Worm (Caenorhabditis elegans): ENCODE data around the gene unc-34.
A peak's percentile ranks its signal among the peaks of the same experiment; 100 is the strongest.

unc-34 gene

ce11 chrV:1013637-1014036 lies 31.1 kb downstream of the unc-34 start:
- TF ChIP-seq ztf-16 (tag; optimal IDR thresholded peaks at IDR 0.05) (no peak), ceh-34 (tag; optimal IDR thresholded peaks at IDR 0.05) (no peak), odd-2 (tag; optimal IDR thresholded peaks at IDR 0.05) (no peak), mec-3 (tag; optimal IDR thresholded peaks at IDR 0.05; ENCODE audit: borderline replicate concordance) (no peak), che-1 (tag; optimal IDR thresholded peaks at IDR 0.05) (no peak), dmd-4 (tag; optimal IDR thresholded peaks at IDR 0.05; ENCODE audit: borderline replicate concordance) (no peak), hlh-8 (tag; optimal IDR thresholded peaks at IDR 0.05) (no peak)

- peak; percentile 93 for TF ChIP-seq nfya-1 (tag; optimal IDR thresholded peaks at IDR 0.05)
- TF ChIP-seq unc-86 (tag; optimal IDR thresholded peaks at IDR 0.05), result no peak
Observed at ce11 chrV:1015194-1015593, 32.7 kb downstream of the unc-34 start.

- TF ChIP-seq hlh-13 (GFP tag; optimal IDR thresholded peaks at IDR 0.05) (no peak), nfya-1 (tag; optimal IDR thresholded peaks at IDR 0.05) (peak; percentile 76), pqm-1 (tag; optimal IDR thresholded peaks at IDR 0.05) (no peak)
Observed at ce11 chrV:1017196-1017595, 34.7 kb downstream of the unc-34 start.

- TF ChIP-seq elt-2 (tag; optimal IDR thresholded peaks at IDR 0.05), result no peak
- TF ChIP-seq ceh-19 (GFP tag; optimal IDR thresholded peaks at IDR 0.05), result no peak
- TF ChIP-seq ceh-31 (tag; optimal IDR thresholded peaks at IDR 0.05), result no peak
- TF ChIP-seq pqm-1 (tag; optimal IDR thresholded peaks at IDR 0.05), result no peak
- TF ChIP-seq T23F11.4 (GFP tag; optimal IDR thresholded peaks at IDR 0.05), result no peak
- no peak for TF ChIP-seq eyg-1 (tag; optimal IDR thresholded peaks at IDR 0.05)
- no peak for TF ChIP-seq nhr-232 (tag; optimal IDR thresholded peaks at IDR 0.05)
- no peak for TF ChIP-seq pat-9 (tag; optimal IDR thresholded peaks at IDR 0.05)
- no peak for TF ChIP-seq pros-1 (tag; optimal IDR thresholded peaks at IDR 0.05)
- TF ChIP-seq fkh-10 (GFP tag; optimal IDR thresholded peaks at IDR 0.05), result no peak
- TF ChIP-seq mec-3 (tag; optimal IDR thresholded peaks at IDR 0.05; ENCODE audit: borderline replicate concordance), result no peak
- no peak for TF ChIP-seq ceh-22 (tag; optimal IDR thresholded peaks at IDR 0.05)
- TF ChIP-seq ceh-48 (tag; optimal IDR thresholded peaks at IDR 0.05), result no peak
Observed at ce11 chrV:1021456-1021855, 39.0 kb downstream of the unc-34 start.

- TF ChIP-seq unc-55 (GFP tag; optimal IDR thresholded peaks at IDR 0.05), result no peak
- no peak for TF ChIP-seq zip-5 (tag; optimal IDR thresholded peaks at IDR 0.05)
- no peak for TF ChIP-seq madf-2 (tag; optimal IDR thresholded peaks at IDR 0.05)
- TF ChIP-seq ceh-2 (tag; optimal IDR thresholded peaks at IDR 0.05), result no peak
- TF ChIP-seq ceh-14 (tag; optimal IDR thresholded peaks at IDR 0.05), result no peak
Observed at ce11 chrV:1023367-1023766, 40.9 kb downstream of the unc-34 start, which contains the start of gene pei-2. Gene pei-2 (minus strand): TSS chrV:1023467.

ce11 chrV:1027044-1027443 lies 44.5 kb downstream of the unc-34 start, which contains the start of gene R09A1.3:
Gene R09A1.3 (minus strand): TSS chrV:1027074.
- peak; percentile 26 for TF ChIP-seq elt-2 (tag; optimal IDR thresholded peaks at IDR 0.05)
- no peak for TF ChIP-seq hlh-13 (GFP tag; optimal IDR thresholded peaks at IDR 0.05)

ce11 chrV:1033304-1033703 lies 50.8 kb downstream of the unc-34 start, which contains the start of gene flp-34:
Gene flp-34 (minus strand): TSS chrV:1033404.
- TF ChIP-seq ets-4 (tag; optimal IDR thresholded peaks at IDR 0.05) (no peak), pha-4 (tag; optimal IDR thresholded peaks at IDR 0.05) (no peak), ceh-31 (tag; optimal IDR thresholded peaks at IDR 0.05) (no peak), pqm-1 (tag; optimal IDR thresholded peaks at IDR 0.05) (no peak), pros-1 (tag; optimal IDR thresholded peaks at IDR 0.05) (no peak), ztf-16 (tag; optimal IDR thresholded peaks at IDR 0.05) (no peak), tbx-7 (tag; optimal IDR thresholded peaks at IDR 0.05) (no peak), hlh-13 (GFP tag; optimal IDR thresholded peaks at IDR 0.05) (no peak), K09A11.1 (tag; optimal IDR thresholded peaks at IDR 0.05; ENCODE audit: insufficient read depth) (no peak), unc-42 (tag; optimal IDR thresholded peaks at IDR 0.05) (no peak), pag-3 (tag; optimal IDR thresholded peaks at IDR 0.05; ENCODE audit: borderline replicate concordance) (no peak)
